Worm (Caenorhabditis elegans): Measurements from ENCODE around the gene ceh-92.

Gene ceh-92

ce11 chrIII:11624838-11625292 lies 43.5 kb downstream of the ceh-92 start, which contains the start of gene gly-8:
TSS of gene gly-8 (plus strand) at chrIII:11625242.
- no peak for TF ChIP-seq die-1 (tag; optimal IDR thresholded peaks at IDR 0.05)
- TF ChIP-seq aptf-3 (GFP tag; IDR thresholded peaks at IDR 0.05) = no peak
- TF ChIP-seq F57A8.1 (GFP tag; optimal IDR thresholded peaks at IDR 0.05) = no peak
- no peak for TF ChIP-seq lin-40 (tag; optimal IDR thresholded peaks at IDR 0.05)
- no peak for TF ChIP-seq F22D6.2 (tag; optimal IDR thresholded peaks at IDR 0.05)
- TF ChIP-seq madf-3 (GFP tag; IDR thresholded peaks at IDR 0.05) = no peak
- no peak for TF ChIP-seq ceh-40 (GFP tag; IDR thresholded peaks at IDR 0.05)
- no peak for TF ChIP-seq rcor-1 (GFP tag; IDR thresholded peaks at IDR 0.05)
- no peak for TF ChIP-seq T26A5.8 (tag; optimal IDR thresholded peaks at IDR 0.05)
- TF ChIP-seq nhr-80 (tag; optimal IDR thresholded peaks at IDR 0.05) = no peak
- TF ChIP-seq mcd-1 (GFP tag; IDR thresholded peaks at IDR 0.05) = no peak
- no peak for TF ChIP-seq ztf-25 (GFP tag; IDR thresholded peaks at IDR 0.05)
- TF ChIP-seq D2030.7 (GFP tag; IDR thresholded peaks at IDR 0.05) = no peak

- no peak for TF ChIP-seq zim-3 (tag; optimal IDR thresholded peaks at IDR 0.05)
- peak; percentile 2 for TF ChIP-seq sptf-2 (GFP tag; optimal IDR thresholded peaks at IDR 0.05)
- TF ChIP-seq mcd-1 (GFP tag; IDR thresholded peaks at IDR 0.05) = peak; percentile 30; the same call in 1 of the 2 replicates
- TF ChIP-seq zfh-2 (GFP tag; conservative IDR thresholded peaks at IDR 0.05) = peak; percentile 67
- no peak for TF ChIP-seq snpc-4 (GFP tag; optimal IDR thresholded peaks at IDR 0.05)
- peak; percentile 8 to 59 (median 33) for TF ChIP-seq snpc-4 (tag; optimal IDR thresholded peaks at IDR 0.05)
Observed at ce11 chrIII:11627631-11628030, 46.2 kb downstream of the ceh-92 start.

ce11 chrIII:11629354-11629753 lies 48.0 kb downstream of the ceh-92 start, which contains the start of gene Y66A7A.7:
TSS of gene Y66A7A.7 (minus strand) at chrIII:11629454.
- TF ChIP-seq Y79H2A.3 (GFP tag; conservative IDR thresholded peaks at IDR 0.05) (no peak), somi-1 (GFP tag; optimal IDR thresholded peaks at IDR 0.05) (no peak), ZK185.1 (tag; optimal IDR thresholded peaks at IDR 0.05; ENCODE audit: poor library complexity, severe bottlenecking) (no peak), madf-8 (GFP tag; conservative IDR thresholded peaks at IDR 0.05) (no peak), Y56A3A.18 (GFP tag; IDR thresholded peaks at IDR 0.05) (no peak), nfya-1 (tag; optimal IDR thresholded peaks at IDR 0.05; ENCODE audit: borderline replicate concordance, insufficient read depth) (no peak), atf-7 (tag; optimal IDR thresholded peaks at IDR 0.05) (no peak), cebp-2 (GFP tag; IDR thresholded peaks at IDR 0.05) (no peak), ztf-26 (tag; optimal IDR thresholded peaks at IDR 0.05) (no peak)

ce11 chrIII:11631111-11631510 lies 49.7 kb downstream of the ceh-92 start:
- no peak for TF ChIP-seq hlh-26 (GFP tag; conservative IDR thresholded peaks at IDR 0.05)
- TF ChIP-seq nhr-80 (tag; optimal IDR thresholded peaks at IDR 0.05) = peak; percentile 16

- TF ChIP-seq ceh-40 (GFP tag; IDR thresholded peaks at IDR 0.05) (no peak), lir-1 (GFP tag; conservative IDR thresholded peaks at IDR 0.05) (no peak), B0035.1 (tag; optimal IDR thresholded peaks at IDR 0.05) (no peak), C17E4.6 (GFP tag; IDR thresholded peaks at IDR 0.05) (no peak), Y53F4B.3 (GFP tag; IDR thresholded peaks at IDR 0.05) (no peak), nfya-1 (tag; optimal IDR thresholded peaks at IDR 0.05; ENCODE audit: borderline replicate concordance, insufficient read depth) (no peak), Y53G8AR.9 (GFP tag; conservative IDR thresholded peaks at IDR 0.05) (no peak), madf-6 (GFP tag; IDR thresholded peaks at IDR 0.05) (no peak), ZK185.1 (tag; optimal IDR thresholded peaks at IDR 0.05; ENCODE audit: poor library complexity, severe bottlenecking) (no peak)
Observed at ce11 chrIII:11632376-11632775, 51.0 kb downstream of the ceh-92 start.

All from whole organism, young adult.